Worm (Caenorhabditis elegans) whole organism, late embryonic: ENCODE results near the gene ctl-3.

Experiments
- C38D4.7 ChIP-seq: fragments of 200-800 bp; sonication (Bioruptor generic); optimal IDR thresholded peaks from 2 replicates; lab custom pipeline; 2018; ENCODE audit warnings: mild to moderate bottlenecking, missing genetic modification characterization, moderate library complexity, missing compliant biosample characterization
- Y22D7AL.16 ChIP-seq: sonication (generic microtip); optimal IDR thresholded peaks from 2 replicates; lab custom pipeline; 2016; ENCODE audit warnings: missing genetic modification characterization, missing compliant biosample characterization
- ceh-14 ChIP-seq: sonication (generic microtip); optimal IDR thresholded peaks from 2 replicates; lab custom pipeline; 2016; ENCODE audit warnings: missing genotype, missing genetic modification characterization, missing compliant biosample characterization
- ceh-24 ChIP-seq: sonication (generic microtip); optimal IDR thresholded peaks from 2 replicates; lab custom pipeline; 2016; ENCODE audit warnings: mild to moderate bottlenecking, missing genetic modification characterization, missing compliant biosample characterization
- ceh-31 ChIP-seq: sonication (generic microtip); optimal IDR thresholded peaks from 2 replicates; lab custom pipeline; 2016; ENCODE audit warnings: missing genetic modification characterization, missing compliant biosample characterization
- ceh-45 ChIP-seq: fragments of 200-800 bp; sonication (Bioruptor generic); IDR thresholded peaks from 2 replicates; pipeline ENCODE4 v1.3.6; 2022; ENCODE audit warnings: missing genetic modification reagents, missing genetic modification characterization, missing compliant biosample characterization
- ceh-48 ChIP-seq: sonication (generic microtip); optimal IDR thresholded peaks from 2 replicates; lab custom pipeline; 2016; ENCODE audit warnings: missing genetic modification characterization, inconsistent platforms, missing compliant biosample characterization
- ceh-9 ChIP-seq: sonication (generic microtip); optimal IDR thresholded peaks from 2 replicates; lab custom pipeline; 2016; ENCODE audit warnings: mild to moderate bottlenecking, missing genetic modification characterization, inconsistent platforms, missing compliant biosample characterization
- dve-1 ChIP-seq: sonication (generic microtip); optimal IDR thresholded peaks from 2 replicates; lab custom pipeline; 2017; ENCODE audit warnings: antibody characterized with exemption, mild to moderate bottlenecking, missing genetic modification characterization, missing compliant biosample characterization
- elt-2 ChIP-seq: sonication (generic microtip); optimal IDR thresholded peaks from 2 replicates; lab custom pipeline; 2016; ENCODE audit warnings: missing genetic modification reagents, missing genetic modification characterization, missing compliant biosample characterization
- eyg-1 ChIP-seq: sonication (generic microtip); optimal IDR thresholded peaks from 2 replicates; lab custom pipeline; 2016; ENCODE audit warnings: missing genotype, missing genetic modification characterization, missing compliant biosample characterization
- fkh-10 ChIP-seq: fragments of 150-350 bp; optimal IDR thresholded peaks from 2 replicates; lab custom pipeline; 2014; ENCODE audit warnings: missing biosample characterization, missing genetic modification reagents, missing genetic modification characterization
- fkh-6 ChIP-seq: sonication (generic microtip); optimal IDR thresholded peaks from 2 replicates; lab custom pipeline; 2016; ENCODE audit warnings: missing genetic modification characterization, missing compliant biosample characterization
- hlh-13 ChIP-seq: fragments of 200-800 bp; sonication (Bioruptor generic); optimal IDR thresholded peaks from 2 replicates; lab custom pipeline; 2018; ENCODE audit warnings: mild to moderate bottlenecking, missing genetic modification characterization, missing compliant biosample characterization
- hlh-15 ChIP-seq: sonication (generic microtip); optimal IDR thresholded peaks from 2 replicates; lab custom pipeline; 2016; ENCODE audit warnings: missing genetic modification characterization, missing compliant biosample characterization
- hlh-30 ChIP-seq: sonication (generic microtip); optimal IDR thresholded peaks from 2 replicates; lab custom pipeline; 2017; ENCODE audit warnings: antibody characterized with exemption, missing genetic modification characterization, missing compliant biosample characterization; ENCODE audit not compliant: insufficient read depth
- hlh-8 ChIP-seq: sonication (generic microtip); optimal IDR thresholded peaks from 2 replicates; lab custom pipeline; 2016; ENCODE audit warnings: missing genotype, missing genetic modification characterization, missing compliant biosample characterization
- lin-11 ChIP-seq: fragments of 200-800 bp; sonication (Bioruptor generic); optimal IDR thresholded peaks from 2 replicates; lab custom pipeline; 2018; ENCODE audit warnings: mild to moderate bottlenecking, missing genetic modification characterization, missing compliant biosample characterization
- madf-2 ChIP-seq: sonication (generic microtip); optimal IDR thresholded peaks from 2 replicates; lab custom pipeline; 2017; ENCODE audit warnings: missing genetic modification characterization, missing compliant biosample characterization
- nfya-1 ChIP-seq: sonication (generic microtip); optimal IDR thresholded peaks from 2 replicates; lab custom pipeline; 2017; ENCODE audit warnings: missing genetic modification characterization, mild to moderate bottlenecking, missing compliant biosample characterization, antibody characterized with exemption, moderate library complexity
- nhr-11 ChIP-seq: fragments of 150-350 bp; optimal IDR thresholded peaks from 2 replicates; lab custom pipeline; 2014; ENCODE audit warnings: missing biosample characterization, missing genetic modification characterization
- nhr-232 ChIP-seq: sonication (generic microtip); optimal IDR thresholded peaks from 2 replicates; lab custom pipeline; 2016; ENCODE audit warnings: missing genetic modification characterization, missing compliant biosample characterization
- npax-4 ChIP-seq: sonication (generic microtip); optimal IDR thresholded peaks from 2 replicates; lab custom pipeline; 2016; ENCODE audit warnings: missing genetic modification characterization, missing compliant biosample characterization
- pha-4 ChIP-seq: fragments of 150-350 bp; optimal IDR thresholded peaks from 2 replicates; lab custom pipeline; 2018; ENCODE audit warnings: missing biosample characterization, missing genetic modification reagents, missing genetic modification characterization
- pqm-1 ChIP-seq: sonication (generic microtip); optimal IDR thresholded peaks from 2 replicates; lab custom pipeline; 2016; ENCODE audit warnings: missing genetic modification characterization, missing compliant biosample characterization
- pros-1 ChIP-seq: fragments of 150-350 bp; optimal IDR thresholded peaks from 2 replicates; lab custom pipeline; 2014; ENCODE audit warnings: missing biosample characterization, missing genetic modification reagents, missing genetic modification characterization
- ref-2 ChIP-seq: sonication (generic microtip); optimal IDR thresholded peaks from 2 replicates; lab custom pipeline; 2016; ENCODE audit warnings: missing genetic modification characterization, missing compliant biosample characterization
- syd-9 ChIP-seq: sonication (generic microtip); optimal IDR thresholded peaks from 2 replicates; lab custom pipeline; 2016; ENCODE audit warnings: mild to moderate bottlenecking, missing genetic modification characterization, moderate library complexity, missing compliant biosample characterization
- tbx-2 ChIP-seq: sonication (generic microtip); optimal IDR thresholded peaks from 2 replicates; lab custom pipeline; 2016; ENCODE audit warnings: missing genetic modification characterization, missing compliant biosample characterization
- tbx-7 ChIP-seq: sonication (generic microtip); optimal IDR thresholded peaks from 2 replicates; lab custom pipeline; 2016; ENCODE audit warnings: missing genotype, missing genetic modification characterization, missing compliant biosample characterization
- unc-3 ChIP-seq, 2 experiments: fragments of 200-800 bp in 1 of 2; sonication (Bioruptor generic) in 1 of 2; sonication (generic microtip) in 1 of 2; conservative IDR thresholded peaks in 1 of 2; optimal IDR thresholded peaks in 1 of 2; 2 replicates each; pipeline versions ENCODE4 v1.3.6 to Lab custom; 2016 to 2022; ENCODE audit warnings: missing compliant biosample characterization in 2 of 2, missing genetic modification characterization in 2 of 2, missing genetic modification reagents in 1 of 2

The ctl-3 gene

DNA sequence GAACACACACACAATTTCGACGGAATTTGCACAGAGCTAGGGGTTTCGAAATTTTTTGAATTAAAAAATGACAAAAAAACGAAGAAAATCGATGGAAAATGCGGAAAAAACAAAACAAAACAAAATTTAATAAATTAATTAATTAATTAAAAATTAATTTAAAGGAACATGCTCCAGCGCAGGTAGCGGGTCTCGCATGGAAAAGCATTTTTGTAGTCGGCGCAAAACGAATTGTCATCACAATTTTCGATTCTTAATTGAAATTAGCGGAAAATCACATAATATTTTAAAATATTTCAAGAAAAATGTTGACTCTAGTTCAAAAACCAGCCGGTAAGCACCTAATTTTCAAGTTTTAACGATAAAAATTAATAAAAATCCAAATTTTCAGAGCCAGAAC is 34.2 kb downstream of the ctl-3 start, which contains the start of gene Y54G11A.3:
Y54G11A.3 (plus strand) TSS at position 213 of the 400 bp plus-strand sequence.
- TF ChIP-seq fkh-10, result no peak
- TF ChIP-seq hlh-8 (tag; lab: Kevin White, UChicago), result no peak
- TF ChIP-seq nhr-11 (tag; lab: Kevin White, UChicago), result no peak
- TF ChIP-seq madf-2 (tag; lab: Kevin White, UChicago), result no peak
- TF ChIP-seq lin-11 (tag; lab: Kevin White, UChicago), result no peak
- no peak for TF ChIP-seq hlh-13 (GFP tag; lab: Kevin White, UChicago)
- TF ChIP-seq elt-2, result no peak
- TF ChIP-seq ref-2 (tag; lab: Kevin White, UChicago), result no peak
- TF ChIP-seq syd-9 (tag; lab: Kevin White, UChicago), result no peak
- no peak for TF ChIP-seq C38D4.7 (GFP tag; lab: Kevin White, UChicago)
- TF ChIP-seq ceh-9, result no peak
- TF ChIP-seq ceh-31 (tag; lab: Kevin White, UChicago), result no peak
- no peak for TF ChIP-seq ceh-48
- TF ChIP-seq ceh-14 (tag; lab: Kevin White, UChicago), result no peak
- TF ChIP-seq pha-4, result no peak
- no peak for TF ChIP-seq eyg-1 (tag; lab: Kevin White, UChicago)
- no peak for TF ChIP-seq ceh-24
- TF ChIP-seq, all 69 proteins: peak for 0

DNA sequence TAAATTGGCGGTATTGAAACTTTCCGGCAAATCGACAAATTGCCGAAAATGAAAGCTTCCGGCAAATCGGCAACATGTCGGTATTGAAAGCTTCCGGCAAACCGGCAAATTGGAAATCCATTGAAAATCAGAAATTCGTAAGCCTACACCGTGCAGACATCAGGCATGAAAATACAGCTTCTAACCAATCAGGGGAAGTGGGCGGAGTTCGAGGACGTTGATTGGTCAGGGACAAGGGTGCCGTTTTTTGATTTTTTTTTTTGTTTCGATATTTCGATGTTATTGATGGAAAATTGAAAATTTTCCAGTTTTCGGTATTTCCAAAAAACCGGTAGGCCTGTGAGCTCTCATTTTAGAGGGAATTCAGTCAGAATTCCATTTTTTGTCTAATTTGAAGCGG is 40.7 kb downstream of the ctl-3 start:
- TF ChIP-seq nfya-1 (tag; lab: Kevin White, UChicago), result peak; percentile 88
- TF ChIP-seq Y22D7AL.16 (tag; lab: Kevin White, UChicago), result no peak
- no peak for TF ChIP-seq dve-1 (tag; lab: Kevin White, UChicago)

DNA sequence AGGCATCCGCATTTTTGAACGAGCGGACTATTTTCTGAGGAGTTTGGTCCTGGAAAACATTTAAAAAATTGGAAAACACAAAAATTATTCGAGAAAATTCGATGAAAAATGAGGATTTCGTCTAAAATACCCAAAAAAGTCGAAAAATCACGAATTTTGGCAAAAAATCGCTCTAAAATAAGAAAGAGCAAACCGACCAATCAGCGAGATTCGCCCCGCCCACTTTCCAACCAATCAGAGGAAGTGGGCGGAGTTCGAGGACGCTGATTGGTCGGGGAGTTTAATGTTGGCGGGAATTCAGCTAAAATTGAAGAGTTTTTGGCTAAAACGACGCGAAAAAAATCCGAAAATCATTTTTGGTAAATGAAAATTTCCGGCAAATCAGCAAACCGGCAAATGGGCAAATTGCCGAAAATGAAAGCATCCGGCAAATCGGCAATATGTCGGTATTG is 41.4 kb downstream of the ctl-3 start, which contains the start of gene Y54G11A.1:
Y54G11A.1 (minus strand) TSS at position 51 of the 452 bp plus-strand sequence.
- TF ChIP-seq nfya-1 (tag; lab: Kevin White, UChicago), result peak; percentile 97
- no peak for TF ChIP-seq nhr-11 (tag; lab: Kevin White, UChicago)

- no peak for TF ChIP-seq ref-2 (tag; lab: Kevin White, UChicago)
- no peak for TF ChIP-seq nhr-232 (tag; lab: Kevin White, UChicago)
- no peak for TF ChIP-seq ceh-31 (tag; lab: Kevin White, UChicago)
- no peak for TF ChIP-seq nfya-1 (tag; lab: Kevin White, UChicago)
- no peak for TF ChIP-seq hlh-30 (tag; lab: Kevin White, UChicago)
- TF ChIP-seq nhr-11 (tag; lab: Kevin White, UChicago), result no peak
- TF ChIP-seq hlh-15, result no peak
- no peak for TF ChIP-seq pha-4
- no peak for TF ChIP-seq fkh-6 (tag; lab: Kevin White, UChicago)
- no peak for TF ChIP-seq pqm-1 (tag; lab: Kevin White, UChicago)
- TF ChIP-seq pros-1, result no peak
- TF ChIP-seq npax-4 (tag; lab: Kevin White, UChicago), result no peak
- no peak for TF ChIP-seq tbx-7
- TF ChIP-seq lin-11 (tag; lab: Kevin White, UChicago), result no peak
- TF ChIP-seq unc-3 (GFP tag; conservative IDR thresholded peaks at IDR 0.05; lab: Robert Waterston, UW), result no peak
- TF ChIP-seq unc-3 (tag; optimal IDR thresholded peaks at IDR 0.05; lab: Kevin White, UChicago), result no peak
- TF ChIP-seq tbx-2, result no peak
- TF ChIP-seq ceh-45 (GFP tag; lab: Robert Waterston, UW), result no peak
Observed at ce11 chrII:14257943-14258342, 52.6 kb downstream of the ctl-3 start.
